Worm (Caenorhabditis elegans) whole organism, L1 larva: ENCODE results near the gene arle-14.
A peak's percentile ranks its signal among the peaks of the same experiment; 100 is the strongest.

ENCODE experiments used
- C04F5.9 ChIP-seq: sonication (generic microtip); optimal IDR thresholded peaks from 2 replicates; lab custom pipeline; 2016; ENCODE audit warnings: missing genetic modification characterization, missing compliant biosample characterization
- C16A3.4 ChIP-seq: fragments of 150-350 bp; optimal IDR thresholded peaks from 2 replicates; lab custom pipeline; 2014; ENCODE audit warnings: missing biosample characterization, missing genetic modification characterization
- C34B4.2 ChIP-seq: sonication (generic microtip); optimal IDR thresholded peaks from 2 replicates; lab custom pipeline; 2017; ENCODE audit warnings: mild to moderate bottlenecking, missing genetic modification characterization, missing compliant biosample characterization
- F16B12.6 ChIP-seq: fragments of 150-350 bp; optimal IDR thresholded peaks from 2 replicates; lab custom pipeline; 2014; ENCODE audit warnings: missing biosample characterization, missing genetic modification characterization
- Y116A8C.19 ChIP-seq: sonication (generic microtip); optimal IDR thresholded peaks from 2 replicates; lab custom pipeline; 2016; ENCODE audit warnings: missing compliant biosample characterization, missing genetic modification characterization, borderline replicate concordance
- aly-2 ChIP-seq: fragments of 150-350 bp; optimal IDR thresholded peaks from 2 replicates; lab custom pipeline; 2014; ENCODE audit warnings: missing biosample characterization, missing genetic modification characterization
- blmp-1 ChIP-seq: fragments of 150-350 bp; optimal IDR thresholded peaks from 2 replicates; lab custom pipeline; 2014; ENCODE audit warnings: missing biosample characterization, missing genetic modification characterization
- ceh-63 ChIP-seq: fragments of 200-800 bp; sonication (Bioruptor generic); optimal IDR thresholded peaks from 2 replicates; lab custom pipeline; 2018; ENCODE audit warnings: mild to moderate bottlenecking, missing genetic modification characterization, missing compliant biosample characterization
- ceh-8 ChIP-seq: fragments of 200-800 bp; sonication (Bioruptor generic); optimal IDR thresholded peaks from 2 replicates; lab custom pipeline; 2018; ENCODE audit warnings: mild to moderate bottlenecking, missing genetic modification characterization, moderate library complexity, missing compliant biosample characterization
- ceh-82 ChIP-seq, 3 experiments: fragments of 150-350 bp in 1 of 3; sonication (generic microtip) in 2 of 3; optimal IDR thresholded peaks; 2 replicates each; lab custom pipeline; 2014 to 2017; ENCODE audit warnings: missing biosample characterization in 3 of 3, missing genetic modification characterization in 3 of 3
- ceh-90 ChIP-seq: sonication (generic microtip); optimal IDR thresholded peaks from 2 replicates; lab custom pipeline; 2016; ENCODE audit warnings: missing genetic modification characterization, missing compliant biosample characterization
- ces-1 ChIP-seq: fragments of 150-350 bp; optimal IDR thresholded peaks from 2 replicates; lab custom pipeline; 2014; ENCODE audit warnings: missing biosample characterization, missing genetic modification reagents, missing genetic modification characterization
- efl-3 ChIP-seq: fragments of 200-800 bp; sonication (Bioruptor generic); optimal IDR thresholded peaks from 2 replicates; lab custom pipeline; 2018; ENCODE audit warnings: mild to moderate bottlenecking, missing genetic modification characterization, missing compliant biosample characterization
- egl-13 ChIP-seq: sonication (generic microtip); optimal IDR thresholded peaks from 2 replicates; lab custom pipeline; 2016; ENCODE audit warnings: missing genotype, missing genetic modification reagents, missing genetic modification characterization, missing compliant biosample characterization
- elt-2 ChIP-seq: sonication (generic microtip); optimal IDR thresholded peaks from 2 replicates; lab custom pipeline; 2016; ENCODE audit warnings: missing genetic modification characterization, mild to moderate bottlenecking, inconsistent platforms, missing compliant biosample characterization, missing genetic modification reagents
- fkh-10 ChIP-seq: sonication (generic microtip); optimal IDR thresholded peaks from 2 replicates; lab custom pipeline; 2017; ENCODE audit warnings: missing biosample characterization, missing genetic modification reagents, missing genetic modification characterization
- fos-1 ChIP-seq: fragments of 150-350 bp; optimal IDR thresholded peaks from 2 replicates; lab custom pipeline; 2014; ENCODE audit warnings: missing biosample characterization, missing genetic modification characterization
- grh-1 ChIP-seq: fragments of 200-800 bp; sonication (Bioruptor generic); IDR thresholded peaks from 2 replicates; pipeline ENCODE4 v1.3.6; 2022; ENCODE audit warnings: missing genetic modification reagents, missing genetic modification characterization, missing compliant biosample characterization
- hlh-4 ChIP-seq: sonication (generic microtip); optimal IDR thresholded peaks from 2 replicates; lab custom pipeline; 2016; ENCODE audit warnings: mild to moderate bottlenecking, missing genetic modification characterization, missing compliant biosample characterization
- isw-1 ChIP-seq: fragments of 200-800 bp; sonication (Bioruptor generic); IDR thresholded peaks from 2 replicates; pipeline ENCODE4 v1.3.6; 2022; ENCODE audit warnings: missing genetic modification characterization, missing compliant biosample characterization
- jun-1 ChIP-seq: fragments of 150-350 bp; optimal IDR thresholded peaks from 2 replicates; lab custom pipeline; 2014; ENCODE audit warnings: missing biosample characterization, missing genetic modification reagents, missing genetic modification characterization
- lin-13 ChIP-seq: fragments of 150-350 bp; optimal IDR thresholded peaks from 2 replicates; lab custom pipeline; 2014; ENCODE audit warnings: missing biosample characterization, missing genetic modification reagents, missing genetic modification characterization
- lin-14 ChIP-seq: fragments of 200-800 bp; sonication (Bioruptor generic); optimal IDR thresholded peaks from 2 replicates; lab custom pipeline; 2018; ENCODE audit warnings: mild to moderate bottlenecking, missing genetic modification characterization, moderate library complexity, missing compliant biosample characterization
- lin-15B ChIP-seq: fragments of 150-350 bp; sonication (generic microtip); optimal IDR thresholded peaks from 3 replicates; lab custom pipeline; 2014; ENCODE audit warnings: missing biosample characterization, missing genetic modification characterization
- lin-35 ChIP-seq, 2 experiments: fragments of 150-350 bp; optimal IDR thresholded peaks; 2 replicates each; lab custom pipeline; 2014; ENCODE audit warnings: missing biosample characterization in 2 of 2, missing genetic modification characterization in 2 of 2, missing genetic modification reagents in 2 of 2
- lsy-2 ChIP-seq, 2 experiments: fragments of 150-350 bp; optimal IDR thresholded peaks; 2 replicates each; lab custom pipeline; 2014; ENCODE audit warnings: missing biosample characterization in 2 of 2, missing genetic modification characterization in 2 of 2
- mdl-1 ChIP-seq, 2 experiments: fragments of 150-350 bp; optimal IDR thresholded peaks; 2 replicates each; lab custom pipeline; 2014 to 2017; ENCODE audit warnings: missing biosample characterization in 2 of 2, missing genetic modification characterization in 2 of 2, inconsistent platforms in 1 of 2
- mef-2 ChIP-seq: fragments of 150-350 bp; optimal IDR thresholded peaks from 2 replicates; lab custom pipeline; 2014; ENCODE audit warnings: missing biosample characterization, missing genetic modification characterization
- mep-1 ChIP-seq: fragments of 150-350 bp; optimal IDR thresholded peaks from 2 replicates; lab custom pipeline; 2014; ENCODE audit warnings: missing biosample characterization, missing genetic modification characterization
- nhr-12 ChIP-seq: sonication (generic microtip); optimal IDR thresholded peaks from 2 replicates; lab custom pipeline; 2017; ENCODE audit warnings: missing biosample characterization, missing genetic modification characterization
- nhr-19 ChIP-seq: fragments of 200-800 bp; sonication (Bioruptor generic); conservative IDR thresholded peaks from 2 replicates; pipeline ENCODE4 v1.3.6; 2022; ENCODE audit warnings: missing genetic modification characterization, missing compliant biosample characterization
- nhr-20 ChIP-seq: sonication (generic microtip); optimal IDR thresholded peaks from 2 replicates; lab custom pipeline; 2016; ENCODE audit warnings: mild to moderate bottlenecking, missing genetic modification characterization, missing compliant biosample characterization
- nhr-28 ChIP-seq: fragments of 150-350 bp; optimal IDR thresholded peaks from 2 replicates; lab custom pipeline; 2014; ENCODE audit warnings: missing biosample characterization, missing genetic modification characterization
- nhr-76 ChIP-seq: sonication (generic microtip); optimal IDR thresholded peaks from 2 replicates; lab custom pipeline; 2017; ENCODE audit warnings: missing biosample characterization, missing genetic modification characterization
- nhr-77 ChIP-seq: fragments of 150-350 bp; optimal IDR thresholded peaks from 2 replicates; lab custom pipeline; 2014; ENCODE audit warnings: missing biosample characterization, missing genetic modification characterization
- nhr-85 ChIP-seq: sonication (generic microtip); peaks from one replicate; lab custom pipeline; 2016; ENCODE audit warnings: missing genetic modification characterization, inconsistent platforms, missing compliant biosample characterization
- rnt-1 ChIP-seq: sonication (generic microtip); optimal IDR thresholded peaks from 2 replicates; lab custom pipeline; 2016; ENCODE audit warnings: mild to moderate bottlenecking, missing genetic modification characterization, moderate library complexity, missing compliant biosample characterization
- snpc-4 ChIP-seq: fragments of 150-350 bp; optimal IDR thresholded peaks from 2 replicates; lab custom pipeline; 2014; ENCODE audit warnings: missing biosample characterization, missing genetic modification characterization
- snu-23 ChIP-seq: sonication (generic microtip); optimal IDR thresholded peaks from 2 replicates; lab custom pipeline; 2016; ENCODE audit warnings: missing genetic modification characterization, missing compliant biosample characterization
- sptf-1 ChIP-seq: fragments of 150-350 bp; optimal IDR thresholded peaks from 2 replicates; lab custom pipeline; 2014; ENCODE audit warnings: missing biosample characterization, missing genetic modification characterization
- sup-37 ChIP-seq: fragments of 200-800 bp; sonication (Bioruptor generic); optimal IDR thresholded peaks from 2 replicates; lab custom pipeline; 2018; ENCODE audit warnings: mild to moderate bottlenecking, missing genetic modification characterization, missing compliant biosample characterization
- tbx-2 ChIP-seq: sonication (generic microtip); optimal IDR thresholded peaks from 2 replicates; lab custom pipeline; 2016; ENCODE audit warnings: missing genetic modification characterization, missing compliant biosample characterization
- tlp-1 ChIP-seq: fragments of 150-350 bp; optimal IDR thresholded peaks from 2 replicates; lab custom pipeline; 2014; ENCODE audit warnings: missing biosample characterization, missing genetic modification characterization
- unc-130 ChIP-seq: fragments of 150-350 bp; optimal IDR thresholded peaks from 2 replicates; lab custom pipeline; 2017; ENCODE audit warnings: missing biosample characterization, missing genetic modification characterization, inconsistent platforms
- unc-30 ChIP-seq: sonication (generic microtip); optimal IDR thresholded peaks from 2 replicates; lab custom pipeline; 2017; ENCODE audit warnings: missing biosample characterization, missing genetic modification characterization
- unc-86 ChIP-seq: sonication (generic microtip); optimal IDR thresholded peaks from 2 replicates; lab custom pipeline; 2016; ENCODE audit warnings: missing genetic modification characterization, missing compliant biosample characterization
- xbp-1 ChIP-seq: sonication (generic microtip); optimal IDR thresholded peaks from 2 replicates; lab custom pipeline; 2016; ENCODE audit warnings: missing genetic modification characterization, missing compliant biosample characterization
- zip-4 ChIP-seq: fragments of 200-800 bp; sonication (Bioruptor generic); optimal IDR thresholded peaks from 2 replicates; lab custom pipeline; 2018; ENCODE audit warnings: mild to moderate bottlenecking, missing genetic modification characterization, moderate library complexity, missing compliant biosample characterization
- ztf-11 ChIP-seq, 2 experiments: sonication (generic microtip); optimal IDR thresholded peaks; 2 replicates each; lab custom pipeline; 2016 to 2017; ENCODE audit warnings: missing genetic modification characterization in 2 of 2, missing biosample characterization in 1 of 2, missing compliant biosample characterization in 1 of 2

The arle-14 gene

ce11 chrIII:5715467-5715866, 22.8 kb downstream of the arle-14 start (continued):
- peak; percentile 67 for TF ChIP-seq snu-23 (GFP tag; lab: Kevin White, UChicago)
- TF ChIP-seq grh-1 (GFP tag; lab: Robert Waterston, UW) = no peak
- peak; percentile 18 for TF ChIP-seq jun-1 (tag; lab: Kevin White, UChicago)
- peak; percentile 10 for TF ChIP-seq fkh-10 (GFP tag; lab: Kevin White, UChicago)
- no peak for TF ChIP-seq tlp-1
- TF ChIP-seq zip-4 (GFP tag; lab: Kevin White, UChicago) = no peak
- no peak for TF ChIP-seq C04F5.9
- TF ChIP-seq lin-13 = no peak
- no peak for TF ChIP-seq Y116A8C.19
- no peak for TF ChIP-seq aly-2
- TF ChIP-seq nhr-12 (tag; lab: Kevin White, UChicago) = no peak
- peak; percentile 7 to 87 (median 68) for TF ChIP-seq ceh-82 (tag; optimal IDR thresholded peaks at IDR 0.05; lab: Kevin White, UChicago)
- TF ChIP-seq ztf-11 (tag; optimal IDR thresholded peaks at IDR 0.05; lab: Kevin White, UChicago) = no peak
- peak; percentile 43 for TF ChIP-seq nhr-77
- no peak for TF ChIP-seq sup-37 (GFP tag; lab: Kevin White, UChicago)
- no peak for TF ChIP-seq nhr-76
- peak; percentile 52 for TF ChIP-seq blmp-1 (tag; lab: Kevin White, UChicago)
- TF ChIP-seq unc-86 (tag; lab: Kevin White, UChicago) = peak; percentile 35
- peak; percentile 39; the same call in 1 of the 2 replicates for TF ChIP-seq isw-1
- TF ChIP-seq fos-1 (tag; lab: Kevin White, UChicago) = peak; percentile 28
- no peak for TF ChIP-seq ceh-63 (GFP tag; lab: Kevin White, UChicago)
- TF ChIP-seq unc-130 = no peak
- TF ChIP-seq tbx-2 = peak; percentile 46
- TF ChIP-seq ces-1 (GFP tag; lab: Kevin White, UChicago) = no peak
- peak; percentile 50 to 84 for TF ChIP-seq lsy-2 (tag; optimal IDR thresholded peaks at IDR 0.05; lab: Kevin White, UChicago)
- TF ChIP-seq lin-14 (GFP tag; lab: Kevin White, UChicago) = peak; percentile 90
- TF ChIP-seq hlh-4 (tag; lab: Kevin White, UChicago) = no peak
- no peak for TF ChIP-seq nhr-85
- peak; percentile 31 for TF ChIP-seq snpc-4 (tag; lab: Kevin White, UChicago)
- peak; percentile 5 for TF ChIP-seq nhr-20
- peak; percentile 24 for TF ChIP-seq lin-15B (tag; lab: Kevin White, UChicago)
- TF ChIP-seq nhr-19 (GFP tag; lab: Robert Waterston, UW) = no peak
- no peak for TF ChIP-seq ceh-8 (GFP tag; lab: Kevin White, UChicago)
- TF ChIP-seq mdl-1 (tag; optimal IDR thresholded peaks at IDR 0.05; lab: Kevin White, UChicago) = peak in 1 of 2 experiments; percentile 62
- peak; percentile 55 to 64 for TF ChIP-seq lin-35 (GFP tag; optimal IDR thresholded peaks at IDR 0.05; lab: Kevin White, UChicago)
- TF ChIP-seq xbp-1 (tag; lab: Kevin White, UChicago) = peak; percentile 36
- peak; percentile 74 for TF ChIP-seq mep-1 (tag; lab: Kevin White, UChicago)
- TF ChIP-seq F16B12.6 = no peak
- TF ChIP-seq rnt-1 (tag; lab: Kevin White, UChicago) = peak; percentile 75
- TF ChIP-seq mef-2 = no peak

- TF ChIP-seq elt-2 (no peak), egl-13 (tag; lab: Kevin White, UChicago) (no peak), sptf-1 (no peak), F16B12.6 (no peak), ceh-90 (tag; lab: Kevin White, UChicago) (no peak), lin-14 (GFP tag; lab: Kevin White, UChicago) (no peak), unc-30 (tag; lab: Kevin White, UChicago) (no peak), nhr-85 (no peak), C34B4.2 (no peak), lin-15B (tag; lab: Kevin White, UChicago) (no peak), jun-1 (tag; lab: Kevin White, UChicago) (no peak), efl-3 (GFP tag; lab: Kevin White, UChicago) (no peak), C16A3.4 (tag; lab: Kevin White, UChicago) (no peak), nhr-28 (tag; lab: Kevin White, UChicago) (no peak)
Measured at ce11 chrIII:5717173-5717748, 24.6 kb downstream of the arle-14 start.
